Worm (Caenorhabditis elegans) whole organism, L2 larva: ENCODE measurements around the gene srd-16.

ENCODE experiments used
- C34F6.9 ChIP-seq: fragments of 150-350 bp; optimal IDR thresholded peaks from 2 replicates; lab custom pipeline; 2014; ENCODE audit warnings: missing biosample characterization, missing genetic modification characterization
- F13H6.1 ChIP-seq: sonication (generic microtip); optimal IDR thresholded peaks from 2 replicates; lab custom pipeline; 2016; ENCODE audit warnings: missing genetic modification characterization, missing compliant biosample characterization
- R02D3.7 ChIP-seq: fragments of 150-350 bp; optimal IDR thresholded peaks from 2 replicates; lab custom pipeline; 2014; ENCODE audit warnings: missing biosample characterization, missing genetic modification characterization
- Y55F3AM.14 ChIP-seq: fragments of 200-800 bp; sonication (Bioruptor generic); optimal IDR thresholded peaks from 2 replicates; lab custom pipeline; 2018; ENCODE audit warnings: mild to moderate bottlenecking, missing genetic modification characterization, missing compliant biosample characterization
- alr-1 ChIP-seq: fragments of 150-350 bp; optimal IDR thresholded peaks from 2 replicates; lab custom pipeline; 2014; ENCODE audit warnings: missing biosample characterization, missing genetic modification characterization
- aly-2 ChIP-seq: fragments of 150-350 bp; optimal IDR thresholded peaks from 2 replicates; lab custom pipeline; 2014; ENCODE audit warnings: missing biosample characterization, missing genetic modification characterization
- blmp-1 ChIP-seq: sonication (generic microtip); optimal IDR thresholded peaks from 2 replicates; lab custom pipeline; 2017; ENCODE audit warnings: missing genetic modification characterization, mild to moderate bottlenecking, missing compliant biosample characterization, antibody characterized with exemption, moderate library complexity; ENCODE audit not compliant: insufficient read depth
- ceh-16 ChIP-seq: fragments of 150-350 bp; optimal IDR thresholded peaks from 2 replicates; lab custom pipeline; 2014; ENCODE audit warnings: missing biosample characterization, missing genetic modification characterization
- crh-2 ChIP-seq: sonication (generic microtip); optimal IDR thresholded peaks from 2 replicates; lab custom pipeline; 2017; ENCODE audit warnings: missing biosample characterization, missing genetic modification characterization
- dmd-4 ChIP-seq: sonication (generic microtip); optimal IDR thresholded peaks from 2 replicates; lab custom pipeline; 2017; ENCODE audit warnings: missing biosample characterization, missing genetic modification characterization
- egl-27 ChIP-seq: sonication (generic microtip); optimal IDR thresholded peaks from 3 replicates; lab custom pipeline; 2017; ENCODE audit warnings: missing biosample characterization, missing genetic modification reagents, missing genetic modification characterization
- elt-3 ChIP-seq: sonication (generic microtip); optimal IDR thresholded peaks from 2 replicates; lab custom pipeline; 2017; ENCODE audit warnings: missing biosample characterization, missing genetic modification characterization
- fos-1 ChIP-seq: fragments of 150-350 bp; optimal IDR thresholded peaks from 2 replicates; lab custom pipeline; 2014; ENCODE audit warnings: missing biosample characterization, missing genetic modification characterization
- gmeb-1 ChIP-seq: fragments of 150-350 bp; optimal IDR thresholded peaks from 2 replicates; lab custom pipeline; 2014; ENCODE audit warnings: missing biosample characterization, missing genetic modification characterization
- lin-11 ChIP-seq: fragments of 150-350 bp; sonication (generic microtip); optimal IDR thresholded peaks from 2 replicates; lab custom pipeline; 2014; ENCODE audit warnings: missing biosample characterization, missing genetic modification characterization, inconsistent platforms, mixed read lengths
- lin-13 ChIP-seq: fragments of 150-350 bp; optimal IDR thresholded peaks from 2 replicates; lab custom pipeline; 2014; ENCODE audit warnings: missing biosample characterization, missing genetic modification reagents, missing genetic modification characterization
- lsy-2 ChIP-seq, 2 experiments: fragments of 150-350 bp in 1 of 2; sonication (generic microtip) in 1 of 2; optimal IDR thresholded peaks; 2 replicates each; lab custom pipeline; 2014 to 2017; ENCODE audit warnings: missing biosample characterization in 2 of 2, missing genetic modification characterization in 2 of 2
- mab-5 ChIP-seq: fragments of 150-350 bp; optimal IDR thresholded peaks from 2 replicates; lab custom pipeline; 2014; ENCODE audit warnings: missing biosample characterization, missing genetic modification characterization
- mbf-1 ChIP-seq: sonication (generic microtip); optimal IDR thresholded peaks from 2 replicates; lab custom pipeline; 2017; ENCODE audit warnings: missing biosample characterization, missing genetic modification characterization
- mdl-1 ChIP-seq, 2 experiments: fragments of 150-350 bp in 1 of 2; sonication (generic microtip) in 1 of 2; optimal IDR thresholded peaks; 2 replicates each; lab custom pipeline; 2017; ENCODE audit warnings: missing biosample characterization in 2 of 2, missing genetic modification characterization in 2 of 2
- nhr-10 ChIP-seq: sonication (generic microtip); optimal IDR thresholded peaks from 2 replicates; lab custom pipeline; 2017; ENCODE audit warnings: missing biosample characterization, missing genetic modification characterization
- nhr-11 ChIP-seq: fragments of 150-350 bp; optimal IDR thresholded peaks from 2 replicates; lab custom pipeline; 2014; ENCODE audit warnings: missing biosample characterization, missing genetic modification characterization
- nhr-129 ChIP-seq: fragments of 150-350 bp; optimal IDR thresholded peaks from 2 replicates; lab custom pipeline; 2014; ENCODE audit warnings: missing biosample characterization, missing genetic modification characterization
- nhr-21 ChIP-seq: fragments of 150-350 bp; optimal IDR thresholded peaks from 2 replicates; lab custom pipeline; 2014; ENCODE audit warnings: missing biosample characterization, missing genetic modification characterization
- nhr-23 ChIP-seq: fragments of 150-350 bp; optimal IDR thresholded peaks from 2 replicates; lab custom pipeline; 2014; ENCODE audit warnings: missing biosample characterization, missing genetic modification reagents, missing genetic modification characterization
- nhr-237 ChIP-seq: fragments of 150-350 bp; optimal IDR thresholded peaks from 2 replicates; lab custom pipeline; 2014; ENCODE audit warnings: missing biosample characterization, missing genetic modification characterization
- nhr-25 ChIP-seq: fragments of 150-350 bp; sonication (generic microtip); optimal IDR thresholded peaks from 3 replicates; lab custom pipeline; 2014; ENCODE audit warnings: missing biosample characterization, missing genetic modification characterization
- nhr-6 ChIP-seq: fragments of 150-350 bp; optimal IDR thresholded peaks from 2 replicates; lab custom pipeline; 2014; ENCODE audit warnings: missing biosample characterization, missing genetic modification characterization
- nhr-77 ChIP-seq: fragments of 150-350 bp; optimal IDR thresholded peaks from 2 replicates; lab custom pipeline; 2014; ENCODE audit warnings: missing biosample characterization, missing genetic modification characterization
- sem-4 ChIP-seq: fragments of 150-350 bp; optimal IDR thresholded peaks from 2 replicates; lab custom pipeline; 2014; ENCODE audit warnings: missing biosample characterization, missing genetic modification reagents, missing genetic modification characterization
- skn-1 ChIP-seq: sonication (generic microtip); optimal IDR thresholded peaks from 2 replicates; lab custom pipeline; 2017; ENCODE audit warnings: missing biosample characterization, missing genetic modification characterization
- sma-3 ChIP-seq: sonication (generic microtip); optimal IDR thresholded peaks from 2 replicates; lab custom pipeline; 2016; ENCODE audit warnings: missing genetic modification reagents, missing genetic modification characterization, missing compliant biosample characterization
- unc-39 ChIP-seq: fragments of 150-350 bp; optimal IDR thresholded peaks from 2 replicates; lab custom pipeline; 2014; ENCODE audit warnings: missing biosample characterization, missing genetic modification characterization
- unc-55 ChIP-seq: fragments of 150-350 bp; sonication (generic microtip); optimal IDR thresholded peaks from 3 replicates; lab custom pipeline; 2014; ENCODE audit warnings: missing biosample characterization, missing genetic modification reagents, missing genetic modification characterization
- unc-62 ChIP-seq: fragments of 150-350 bp; optimal IDR thresholded peaks from 2 replicates; lab custom pipeline; 2014; ENCODE audit warnings: missing biosample characterization, missing genetic modification reagents, missing genetic modification characterization
- zag-1 ChIP-seq: fragments of 150-350 bp; optimal IDR thresholded peaks from 2 replicates; lab custom pipeline; 2014; ENCODE audit warnings: missing biosample characterization, missing genetic modification characterization
- ztf-11 ChIP-seq: sonication (generic microtip); optimal IDR thresholded peaks from 2 replicates; lab custom pipeline; 2017; ENCODE audit warnings: missing biosample characterization, missing genetic modification characterization
- ztf-4 ChIP-seq: fragments of 150-350 bp; optimal IDR thresholded peaks from 2 replicates; lab custom pipeline; 2014; ENCODE audit warnings: missing biosample characterization, missing genetic modification characterization

srd-16 gene

ce11 chrV:5899940-5900339 lies at the start of gene srd-16:
srd-16 (minus strand) TSS chrV:5900040.
- TF ChIP-seq elt-3 (tag; lab: Kevin White, UChicago) (no peak), sem-4 (tag; lab: Kevin White, UChicago) (no peak), unc-62 (GFP tag; lab: Kevin White, UChicago) (no peak), nhr-6 (tag; lab: Kevin White, UChicago) (no peak), nhr-23 (tag; lab: Kevin White, UChicago) (no peak)

ce11 chrV:5943167-5943566 lies 43.3 kb upstream of the srd-16 start, which contains the start of gene pst-1:
pst-1 (plus strand) TSS chrV:5943467.
- TF ChIP-seq nhr-77 (tag; lab: Kevin White, UChicago) (no peak), Y55F3AM.14 (GFP tag; lab: Kevin White, UChicago) (no peak), zag-1 (tag; lab: Kevin White, UChicago) (no peak), lin-13 (GFP tag; lab: Kevin White, UChicago) (no peak), blmp-1 (tag; lab: Kevin White, UChicago) (no peak), lin-11 (tag; lab: Kevin White, UChicago) (no peak), skn-1 (tag; lab: Kevin White, UChicago) (no peak), unc-62 (GFP tag; lab: Kevin White, UChicago) (no peak), egl-27 (tag; lab: Kevin White, UChicago) (no peak)

DNA sequence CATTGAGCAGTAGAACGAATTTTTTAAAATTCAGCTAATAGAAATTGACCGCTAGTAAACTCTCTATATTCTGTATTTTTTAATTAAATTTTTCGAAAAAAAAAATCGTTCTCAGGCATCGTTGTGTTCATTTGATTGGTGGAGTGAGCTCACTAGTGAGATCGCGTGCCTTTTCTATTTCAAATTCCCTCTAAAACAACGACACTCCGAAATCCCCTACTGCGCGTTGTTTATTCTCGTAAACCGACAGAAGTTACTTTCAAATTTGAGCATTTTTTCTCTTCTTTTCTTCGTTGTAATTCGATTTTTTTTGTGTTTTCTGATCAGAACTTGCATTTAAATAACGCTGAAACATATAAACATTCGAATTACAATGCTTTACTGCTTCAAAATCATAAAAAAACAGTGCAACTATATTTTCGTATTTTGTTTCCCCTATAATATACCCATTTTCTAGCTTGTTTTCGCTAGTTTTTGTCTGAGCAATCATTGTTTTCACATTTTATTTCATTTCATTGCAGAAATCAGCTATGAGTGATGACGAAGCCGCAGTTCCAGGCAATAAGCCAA lies 39.7 kb upstream of the srd-16 start, which contains the start of gene syf-3:
TSS of gene syf-3 (plus strand) at position 520 of the 570 bp plus-strand sequence.
- TF ChIP-seq crh-2 (peak; percentile 18), unc-55 (GFP tag; lab: Kevin White, UChicago) (peak; percentile 76), dmd-4 (no peak), nhr-21 (no peak), R02D3.7 (tag; lab: Kevin White, UChicago) (peak; percentile 63), sma-3 (GFP tag; lab: Kevin White, UChicago) (peak; percentile 24), skn-1 (tag; lab: Kevin White, UChicago) (no peak), nhr-11 (tag; lab: Kevin White, UChicago) (no peak), gmeb-1 (tag; lab: Kevin White, UChicago) (peak; percentile 99), C34F6.9 (tag; lab: Kevin White, UChicago) (peak; percentile 60), ceh-16 (tag; lab: Kevin White, UChicago) (no peak), lsy-2 (tag; optimal IDR thresholded peaks at IDR 0.05; lab: Kevin White, UChicago) (peak; percentile 69 to 73)
- TF ChIP-seq, all 48 proteins: peak for 7

ce11 chrV:5936691-5937090 lies 36.9 kb upstream of the srd-16 start, which contains the start of the genes M03F8.5 and M03F8.7:
M03F8.5 (minus strand) TSS chrV:5936791.
M03F8.7 (plus strand) TSS chrV:5936939.
- TF ChIP-seq nhr-10 (tag; lab: Kevin White, UChicago) (no peak), ztf-11 (tag; lab: Kevin White, UChicago) (no peak), R02D3.7 (tag; lab: Kevin White, UChicago) (no peak), nhr-77 (tag; lab: Kevin White, UChicago) (no peak), fos-1 (tag; lab: Kevin White, UChicago) (no peak), nhr-237 (no peak), nhr-11 (tag; lab: Kevin White, UChicago) (no peak), sem-4 (tag; lab: Kevin White, UChicago) (no peak), gmeb-1 (tag; lab: Kevin White, UChicago) (no peak), mbf-1 (tag; lab: Kevin White, UChicago) (no peak), elt-3 (tag; lab: Kevin White, UChicago) (no peak), F13H6.1 (tag; lab: Kevin White, UChicago) (no peak), nhr-25 (tag; lab: Kevin White, UChicago) (no peak), skn-1 (tag; lab: Kevin White, UChicago) (no peak)

ce11 chrV:5930588-5930987 lies 30.7 kb upstream of the srd-16 start, which contains the start of gene galt-1:
galt-1 (plus strand) TSS chrV:5930905.
- TF ChIP-seq alr-1 (tag; lab: Kevin White, UChicago), result no peak
- no peak for TF ChIP-seq mab-5 (tag; lab: Kevin White, UChicago)
- no peak for TF ChIP-seq nhr-21
- no peak for TF ChIP-seq C34F6.9 (tag; lab: Kevin White, UChicago)
- no peak for TF ChIP-seq egl-27 (tag; lab: Kevin White, UChicago)
- TF ChIP-seq nhr-77 (tag; lab: Kevin White, UChicago), result no peak
- TF ChIP-seq aly-2 (tag; lab: Kevin White, UChicago), result no peak
- TF ChIP-seq skn-1 (tag; lab: Kevin White, UChicago), result no peak
- no peak for TF ChIP-seq nhr-237
- TF ChIP-seq nhr-6 (tag; lab: Kevin White, UChicago), result no peak
- peak; percentile 50 for TF ChIP-seq fos-1 (tag; lab: Kevin White, UChicago)
- TF ChIP-seq gmeb-1 (tag; lab: Kevin White, UChicago), result peak; percentile 0
- TF ChIP-seq ztf-4, result no peak
- no peak for TF ChIP-seq nhr-25 (tag; lab: Kevin White, UChicago)
- no peak for TF ChIP-seq mdl-1 (tag; optimal IDR thresholded peaks at IDR 0.05; lab: Kevin White, UChicago)
- TF ChIP-seq nhr-129 (tag; lab: Kevin White, UChicago), result no peak
- TF ChIP-seq unc-39, result no peak
- TF ChIP-seq crh-2, result peak; percentile 17
- TF ChIP-seq, all 48 proteins: peak for 3
